Fruit fly (Drosophila melanogaster): ENCODE data around the gene CG9503.

- TF ChIP-seq Dif (GFP tag; optimal IDR thresholded peaks at IDR 0.05; ENCODE audit: partially characterized antibody), result no peak
- TF ChIP-seq tai (GFP tag; optimal IDR thresholded peaks at IDR 0.05), result no peak
- TF ChIP-seq lola (GFP tag; optimal IDR thresholded peaks at IDR 0.05), result no peak
- no peak for TF ChIP-seq pan (optimal IDR thresholded peaks at IDR 0.05)
- no peak for TF ChIP-seq GATAd (GFP tag; optimal IDR thresholded peaks at IDR 0.05)
- TF ChIP-seq HLH106 (tag; optimal IDR thresholded peaks at IDR 0.05), result peak; percentile 37
- no peak for TF ChIP-seq Jra (GFP tag; optimal IDR thresholded peaks at IDR 0.05)
- no peak for TF ChIP-seq Dfd (GFP tag; optimal IDR thresholded peaks at IDR 0.05)
- TF ChIP-seq dsf (GFP tag; optimal IDR thresholded peaks at IDR 0.05; ENCODE audit: borderline replicate concordance), result no peak
- TF ChIP-seq jim (GFP tag; optimal IDR thresholded peaks at IDR 0.05), result no peak
- TF ChIP-seq brk (GFP tag; optimal IDR thresholded peaks at IDR 0.05), result no peak
- no peak for TF ChIP-seq fru (GFP tag; optimal IDR thresholded peaks at IDR 0.05)
These were observed 12.6 kb downstream of the CG9503 start, which contains the start of gene CG14406 for dm6 chrX:14910464-14911349.
